Worm (Caenorhabditis elegans): ENCODE data around the gene pigb-1.

The pigb-1 gene

DNA sequence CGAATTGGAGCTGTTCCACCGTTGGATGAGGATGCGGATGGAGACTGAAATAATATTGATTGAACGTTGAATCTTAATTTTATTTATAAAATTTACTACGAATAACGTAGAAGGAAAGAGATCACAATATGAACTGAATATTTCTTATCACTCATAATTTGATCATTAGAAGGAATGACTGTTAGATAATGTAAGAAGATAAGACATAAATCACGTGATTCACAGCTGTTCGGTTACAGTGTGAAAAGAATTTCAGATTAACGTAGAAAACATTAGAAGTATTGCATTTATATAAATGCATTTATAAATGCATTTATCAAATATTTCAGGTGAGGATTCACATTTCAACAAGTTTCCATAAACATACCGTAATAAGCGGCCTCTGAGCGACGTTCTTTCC lies 50.0 kb downstream of the pigb-1 start:
- TF ChIP-seq madf-8 (GFP tag; conservative IDR thresholded peaks at IDR 0.05) (no peak), cebp-1 (GFP tag; IDR thresholded peaks at IDR 0.05) (no peak), cebp-1 (tag; optimal IDR thresholded peaks at IDR 0.05) (no peak), nhr-80 (tag; optimal IDR thresholded peaks at IDR 0.05) (peak; percentile 21), ama-1 (optimal IDR thresholded peaks at IDR 0.05) (no peak), ama-1 (GFP tag; optimal IDR thresholded peaks at IDR 0.05) (no peak), lsy-27 (tag; optimal IDR thresholded peaks at IDR 0.05; ENCODE audit: borderline replicate concordance, insufficient read depth) (no peak), repo-1 (tag; optimal IDR thresholded peaks at IDR 0.05) (no peak), C17E4.6 (GFP tag; IDR thresholded peaks at IDR 0.05) (no peak), ztf-28 (GFP tag; IDR thresholded peaks at IDR 0.05) (no peak)

DNA sequence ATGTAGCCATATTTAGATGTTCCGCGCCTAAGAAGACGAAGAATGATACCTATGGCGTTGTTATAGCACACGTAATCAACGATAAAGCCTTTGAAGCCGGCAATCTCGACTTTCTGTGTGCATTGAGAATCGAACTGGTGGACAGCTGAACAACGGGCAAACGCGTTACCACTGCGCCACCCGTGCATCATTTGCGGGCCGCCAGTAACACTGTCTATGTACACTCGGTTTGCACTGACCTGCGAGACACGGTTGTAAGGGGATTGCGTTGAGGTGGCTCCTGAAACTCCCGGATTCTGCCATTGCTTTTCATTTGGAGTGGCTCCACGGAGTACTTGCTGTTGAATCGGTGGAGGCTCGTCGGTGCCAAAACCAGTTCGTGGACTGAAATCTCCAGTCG lies 50.5 kb downstream of the pigb-1 start:
- TF ChIP-seq akir-1 (GFP tag; optimal IDR thresholded peaks at IDR 0.05): no peak
- no peak for TF ChIP-seq B0019.2 (GFP tag; conservative IDR thresholded peaks at IDR 0.05)
- peak; percentile 77 for TF ChIP-seq nfyb-1 (GFP tag; IDR thresholded peaks at IDR 0.05)
- peak; percentile 64 for TF ChIP-seq die-1 (tag; optimal IDR thresholded peaks at IDR 0.05)
- no peak for TF ChIP-seq F57A8.1 (GFP tag; optimal IDR thresholded peaks at IDR 0.05)
- peak; percentile 89 for TF ChIP-seq repo-1 (tag; optimal IDR thresholded peaks at IDR 0.05)
- TF ChIP-seq nfya-2 (GFP tag; IDR thresholded peaks at IDR 0.05): no peak
- peak; percentile 67 for TF ChIP-seq Y95B8A.8 (GFP tag; IDR thresholded peaks at IDR 0.05)
- TF ChIP-seq hrde-1 (tag; optimal IDR thresholded peaks at IDR 0.05; ENCODE audit: borderline replicate concordance): peak; percentile 84
- peak; percentile 82 for TF ChIP-seq chd-7 (tag; optimal IDR thresholded peaks at IDR 0.05)
- TF ChIP-seq mes-4 (tag; optimal IDR thresholded peaks at IDR 0.05): peak; percentile 76
- TF ChIP-seq athp-1 (tag; optimal IDR thresholded peaks at IDR 0.05): peak; percentile 78
- TF ChIP-seq madf-6 (GFP tag; IDR thresholded peaks at IDR 0.05): peak; percentile 64
- 0 out of 2 replicates have a peak, but pooled peaks have one; percentile 52 for TF ChIP-seq egl-44 (GFP tag; IDR thresholded peaks at IDR 0.05)
- TF ChIP-seq ztf-26 (tag; optimal IDR thresholded peaks at IDR 0.05): peak; percentile 85
- TF ChIP-seq snpc-1.3 (tag; optimal IDR thresholded peaks at IDR 0.05; ENCODE audit: insufficient read depth): peak; percentile 42
- 0 out of 2 replicates have a peak, but pooled peaks have one; percentile 43 for TF ChIP-seq ceh-91 (GFP tag; IDR thresholded peaks at IDR 0.05)
- peak; percentile 60 for TF ChIP-seq B0336.3 (GFP tag; IDR thresholded peaks at IDR 0.05)
- no peak for TF ChIP-seq sea-2 (GFP tag; IDR thresholded peaks at IDR 0.05)
- peak; percentile 85; the same call in 1 of the 2 replicates for TF ChIP-seq aptf-3 (GFP tag; IDR thresholded peaks at IDR 0.05)
- TF ChIP-seq lin-35 (GFP tag; optimal IDR thresholded peaks at IDR 0.05): peak in 1 of 3 experiments; percentile 30
- TF ChIP-seq ztf-6 (GFP tag; IDR thresholded peaks at IDR 0.05): no peak
- TF ChIP-seq lag-1 (GFP tag; IDR thresholded peaks at IDR 0.05): no peak
- peak; percentile 52 for TF ChIP-seq F10E7.11 (tag; optimal IDR thresholded peaks at IDR 0.05)
- no peak for TF ChIP-seq ccch-3 (GFP tag; optimal IDR thresholded peaks at IDR 0.05)
- TF ChIP-seq ztf-28 (GFP tag; IDR thresholded peaks at IDR 0.05): 0 out of 2 replicates have a peak, but pooled peaks have one; percentile 56
- peak; percentile 82 for TF ChIP-seq ZK185.1 (tag; optimal IDR thresholded peaks at IDR 0.05; ENCODE audit: poor library complexity, severe bottlenecking)
- TF ChIP-seq K12H6.12 (tag; optimal IDR thresholded peaks at IDR 0.05): peak; percentile 18
- no peak for TF ChIP-seq hlh-26 (GFP tag; conservative IDR thresholded peaks at IDR 0.05)
- peak; percentile 73 for TF ChIP-seq rpc-1 (optimal IDR thresholded peaks at IDR 0.05)
- peak; percentile 77 for TF ChIP-seq rpc-1 (tag; optimal IDR thresholded peaks at IDR 0.05)
- TF ChIP-seq nhr-120 (GFP tag; IDR thresholded peaks at IDR 0.05): 0 out of 2 replicates have a peak, but pooled peaks have one; percentile 71
- peak; percentile 79 for TF ChIP-seq B0261.1 (tag; optimal IDR thresholded peaks at IDR 0.05)
- TF ChIP-seq ets-4 (GFP tag; optimal IDR thresholded peaks at IDR 0.05): no peak
- TF ChIP-seq hsf-1 (GFP tag; IDR thresholded peaks at IDR 0.05): peak; percentile 32; the same call in 1 of the 2 replicates
- TF ChIP-seq rcor-1 (GFP tag; IDR thresholded peaks at IDR 0.05): peak; percentile 56; the same call in 1 of the 2 replicates
- peak; percentile 46 for TF ChIP-seq unc-130 (GFP tag; optimal IDR thresholded peaks at IDR 0.05)
- no peak for TF ChIP-seq madf-8 (GFP tag; conservative IDR thresholded peaks at IDR 0.05)
- TF ChIP-seq hlh-12 (tag; optimal IDR thresholded peaks at IDR 0.05): no peak
- TF ChIP-seq snpc-4 (GFP tag; optimal IDR thresholded peaks at IDR 0.05): peak; percentile 64
- TF ChIP-seq snpc-4 (tag; optimal IDR thresholded peaks at IDR 0.05): peak in 3 of 4 experiments; percentile 24 to 56 (median 29)

All from whole organism, young adult.